Fruit fly (Drosophila melanogaster) whole organism, embryonic: ENCODE measurements around the gene Cyp4d1.

ENCODE experiments used
- Asciz ChIP-seq: fragments of 200-800 bp; sonication (Bioruptor generic); optimal IDR thresholded peaks from 2 replicates; lab custom pipeline; 2017; ENCODE audit warnings: missing biosample characterization, mild to moderate bottlenecking, missing genetic modification characterization, missing genetic modification reagents
- B-H2 ChIP-seq: fragments of 200-800 bp; sonication (Bioruptor generic); optimal IDR thresholded peaks from 2 replicates; lab custom pipeline; 2018; ENCODE audit warnings: missing biosample characterization, mild to moderate bottlenecking, missing genetic modification characterization
- Bteb2 ChIP-seq: fragments of 200-800 bp; sonication (Bioruptor generic); optimal IDR thresholded peaks from 2 replicates; lab custom pipeline; 2016; ENCODE audit warnings: missing biosample characterization, missing genetic modification characterization
- CG13123 ChIP-seq: fragments of 200-800 bp; sonication (Bioruptor generic); optimal IDR thresholded peaks from 2 replicates; lab custom pipeline; 2016; ENCODE audit warnings: missing biosample characterization, missing genetic modification characterization
- CG15073 ChIP-seq: fragments of 200-800 bp; sonication (Bioruptor generic); optimal IDR thresholded peaks from 2 replicates; lab custom pipeline; 2016; ENCODE audit warnings: missing biosample characterization, missing genetic modification characterization
- CG1529 ChIP-seq: fragments of 200-800 bp; sonication (Bioruptor generic); optimal IDR thresholded peaks from 3 replicates; lab custom pipeline; 2018; ENCODE audit warnings: missing biosample characterization, missing genetic modification characterization
- CG2116 ChIP-seq: fragments of 200-800 bp; sonication (Bioruptor generic); optimal IDR thresholded peaks from 3 replicates; lab custom pipeline; 2018; ENCODE audit warnings: missing biosample characterization, mild to moderate bottlenecking, missing genetic modification characterization
- CG2199 ChIP-seq: fragments of 200-800 bp; sonication (Bioruptor generic); IDR thresholded peaks from 3 replicates; pipeline ENCODE4 v1.3.6; 2022; ENCODE audit warnings: missing biosample characterization, missing genetic modification characterization
- CG32532 ChIP-seq: fragments of 200-800 bp; sonication (Bioruptor generic); IDR thresholded peaks from 2 replicates; pipeline ENCODE4 v1.3.6; 2022; ENCODE audit warnings: missing biosample characterization, missing genetic modification characterization
- CG3407 ChIP-seq: fragments of 200-800 bp; sonication (Bioruptor generic); optimal IDR thresholded peaks from 2 replicates; lab custom pipeline; 2018; ENCODE audit warnings: missing biosample characterization, mild to moderate bottlenecking, missing genetic modification characterization
- CG6175 ChIP-seq: fragments of 200-800 bp; sonication (Bioruptor generic); IDR thresholded peaks from 3 replicates; pipeline ENCODE4 v1.3.6; 2022; ENCODE audit warnings: missing biosample characterization, missing genetic modification characterization
- CG7357 ChIP-seq: fragments of 200-800 bp; sonication (Bioruptor generic); IDR thresholded peaks from 3 replicates; pipeline ENCODE4 v1.3.6; 2022; ENCODE audit warnings: missing biosample characterization, missing genetic modification characterization
- CG7372 ChIP-seq: fragments of 200-800 bp; sonication (Bioruptor generic); IDR thresholded peaks from 2 replicates; pipeline ENCODE4 v1.3.6; 2022; ENCODE audit warnings: missing biosample characterization, missing genetic modification characterization
- CG9727 ChIP-seq: fragments of 200-800 bp; sonication (Bioruptor generic); optimal IDR thresholded peaks from 3 replicates; lab custom pipeline; 2017; ENCODE audit warnings: missing biosample characterization, mild to moderate bottlenecking, missing genetic modification characterization
- Elba2 ChIP-seq: fragments of 200-800 bp; sonication (Bioruptor generic); optimal IDR thresholded peaks from 3 replicates; lab custom pipeline; 2016; ENCODE audit warnings: missing biosample characterization, missing genetic modification characterization
- Fer3 ChIP-seq: fragments of 200-800 bp; sonication (Bioruptor generic); optimal IDR thresholded peaks from 2 replicates; lab custom pipeline; 2018; ENCODE audit warnings: missing biosample characterization, mild to moderate bottlenecking, missing genetic modification characterization, moderate library complexity
- GATAe ChIP-seq: fragments of 200-800 bp; sonication (Bioruptor generic); conservative IDR thresholded peaks from 2 replicates; pipeline ENCODE4 v1.3.6; 2022; ENCODE audit warnings: missing biosample characterization, missing genetic modification characterization
- Hey ChIP-seq: fragments of 200-800 bp; sonication (Bioruptor generic); optimal IDR thresholded peaks from 3 replicates; lab custom pipeline; 2018; ENCODE audit warnings: missing biosample characterization, mild to moderate bottlenecking, missing genetic modification characterization
- Hr51 ChIP-seq, 2 experiments: fragments of 200-800 bp; sonication (Bioruptor generic); optimal IDR thresholded peaks; 2 replicates in 1 of 2; 3 replicates in 1 of 2; lab custom pipeline; 2016 to 2018; ENCODE audit warnings: missing biosample characterization in 2 of 2, missing genetic modification characterization in 2 of 2, mild to moderate bottlenecking in 1 of 2, moderate library complexity in 1 of 2
- Kr ChIP-seq: fragments of 200-800 bp; sonication (Bioruptor generic); optimal IDR thresholded peaks from 2 replicates; lab custom pipeline; 2017; ENCODE audit warnings: missing biosample characterization, mild to moderate bottlenecking, missing genetic modification characterization
- Med ChIP-seq: fragments of 200-800 bp; sonication (Bioruptor generic); peaks from one replicate; lab custom pipeline; 2016; ENCODE audit warnings: missing biosample characterization, missing genetic modification characterization, mild to moderate bottlenecking, inconsistent platforms, moderate library complexity
- Meics ChIP-seq: fragments of 200-800 bp; sonication (Bioruptor generic); optimal IDR thresholded peaks from 2 replicates; lab custom pipeline; 2017; ENCODE audit warnings: missing biosample characterization, mild to moderate bottlenecking, missing genetic modification characterization
- Rfx ChIP-seq: fragments of 200-800 bp; sonication (Bioruptor generic); IDR thresholded peaks from 2 replicates; pipeline ENCODE4 v1.3.6; 2022; ENCODE audit warnings: missing biosample characterization, missing genetic modification characterization
- Vsx1 ChIP-seq: fragments of 200-800 bp; sonication (Bioruptor generic); optimal IDR thresholded peaks from 2 replicates; lab custom pipeline; 2017; ENCODE audit warnings: missing biosample characterization, mild to moderate bottlenecking, missing genetic modification characterization, missing genetic modification reagents
- az2 ChIP-seq: fragments of 200-800 bp; sonication (Bioruptor generic); optimal IDR thresholded peaks from 3 replicates; lab custom pipeline; 2016; ENCODE audit warnings: missing biosample characterization, missing genetic modification characterization
- bbx ChIP-seq: fragments of 200-800 bp; sonication (Bioruptor generic); IDR thresholded peaks from 2 replicates; pipeline ENCODE4 v1.3.6; 2022; ENCODE audit warnings: missing biosample characterization, missing genetic modification characterization; ENCODE audit not compliant: partially characterized antibody
- cato ChIP-seq: fragments of 200-800 bp; sonication (Bioruptor generic); optimal IDR thresholded peaks from 2 replicates; lab custom pipeline; 2016; ENCODE audit warnings: missing biosample characterization, missing genetic modification characterization, borderline replicate concordance
- chif ChIP-seq, 2 experiments: fragments of 200-800 bp; sonication (Bioruptor generic); optimal IDR thresholded peaks; 3 replicates each; lab custom pipeline; 2016; ENCODE audit warnings: missing biosample characterization in 2 of 2, missing genetic modification characterization in 2 of 2
- cwo ChIP-seq: fragments of 200-800 bp; sonication (Bioruptor generic); optimal IDR thresholded peaks from 3 replicates; lab custom pipeline; 2017; ENCODE audit warnings: missing biosample characterization, missing genetic modification characterization, mild to moderate bottlenecking, moderate library complexity, missing genetic modification reagents
- ftz-f1 ChIP-seq: fragments of 200-800 bp; sonication (Bioruptor generic); optimal IDR thresholded peaks from 2 replicates; lab custom pipeline; 2016; ENCODE audit warnings: missing biosample characterization, missing genetic modification characterization
- ind ChIP-seq: fragments of 200-800 bp; sonication (Bioruptor generic); optimal IDR thresholded peaks from 3 replicates; lab custom pipeline; 2016; ENCODE audit warnings: missing biosample characterization, missing genetic modification characterization
- insv ChIP-seq, 2 experiments: fragments of 200-800 bp; sonication (Bioruptor generic); optimal IDR thresholded peaks; 3 replicates each; lab custom pipeline; 2016 to 2018; ENCODE audit warnings: missing biosample characterization in 2 of 2, missing genetic modification characterization in 2 of 2
- jigr1 ChIP-seq: fragments of 200-800 bp; sonication (Bioruptor generic); IDR thresholded peaks from 3 replicates; pipeline ENCODE4 v1.3.6; 2022; ENCODE audit warnings: missing biosample characterization, missing genetic modification characterization
- ken ChIP-seq: fragments of 200-800 bp; sonication (Bioruptor generic); IDR thresholded peaks from 3 replicates; pipeline ENCODE4 v1.3.6; 2022; ENCODE audit warnings: missing biosample characterization, missing genetic modification characterization
- kni ChIP-seq: fragments of 200-800 bp; sonication (Bioruptor generic); optimal IDR thresholded peaks from 3 replicates; lab custom pipeline; 2017; ENCODE audit warnings: mild to moderate bottlenecking, missing biosample characterization, missing genetic modification reagents, missing genetic modification characterization
- knrl ChIP-seq: fragments of 200-800 bp; sonication (Bioruptor generic); IDR thresholded peaks from 3 replicates; pipeline ENCODE4 v1.3.6; 2022; ENCODE audit warnings: missing biosample characterization, missing genetic modification characterization; ENCODE audit not compliant: partially characterized antibody
- lmd ChIP-seq: fragments of 200-800 bp; sonication (Bioruptor generic); IDR thresholded peaks from 2 replicates; pipeline ENCODE4 v1.3.6; 2022; ENCODE audit warnings: missing biosample characterization, missing genetic modification characterization
- odd ChIP-seq: fragments of 200-800 bp; sonication (Bioruptor generic); optimal IDR thresholded peaks from 2 replicates; lab custom pipeline; 2017; ENCODE audit warnings: missing biosample characterization, mild to moderate bottlenecking, missing genetic modification characterization
- pros ChIP-seq: fragments of 200-800 bp; sonication (Bioruptor generic); optimal IDR thresholded peaks from 3 replicates; lab custom pipeline; 2019; ENCODE audit warnings: missing biosample characterization, mild to moderate bottlenecking, missing genetic modification characterization, moderate library complexity
- sim ChIP-seq: fragments of 200-800 bp; sonication (Bioruptor generic); IDR thresholded peaks from 2 replicates; pipeline ENCODE4 v1.3.6; 2022; ENCODE audit warnings: missing biosample characterization, missing genetic modification characterization
- slp2 ChIP-seq: fragments of 200-800 bp; sonication (Bioruptor generic); optimal IDR thresholded peaks from 2 replicates; lab custom pipeline; 2016; ENCODE audit warnings: missing biosample characterization, missing genetic modification characterization
- sob ChIP-seq: fragments of 200-800 bp; sonication (Bioruptor generic); IDR thresholded peaks from 2 replicates; pipeline ENCODE4 v1.3.6; 2022; ENCODE audit warnings: missing biosample characterization, missing genetic modification characterization
- sr ChIP-seq: fragments of 200-800 bp; sonication (Bioruptor generic); IDR thresholded peaks from 3 replicates; pipeline ENCODE4 v1.3.6; 2022; ENCODE audit warnings: missing biosample characterization, missing genetic modification characterization
- stc ChIP-seq: fragments of 200-800 bp; sonication (Bioruptor generic); IDR thresholded peaks from 2 replicates; pipeline ENCODE4 v1.3.6; 2022; ENCODE audit warnings: missing biosample characterization, missing genetic modification characterization
- tna ChIP-seq: fragments of 200-800 bp; sonication (Bioruptor generic); IDR thresholded peaks from 2 replicates; pipeline ENCODE4 v1.3.6; 2022; ENCODE audit warnings: missing biosample characterization, missing genetic modification characterization; ENCODE audit not compliant: partially characterized antibody
- unc-4 ChIP-seq: fragments of 200-800 bp; sonication (Bioruptor generic); IDR thresholded peaks from 2 replicates; pipeline ENCODE4 v1.3.6; 2022; ENCODE audit warnings: missing biosample characterization, missing genetic modification characterization; ENCODE audit not compliant: partially characterized antibody
- zfh1 ChIP-seq: fragments of 200-800 bp; sonication (Bioruptor generic); IDR thresholded peaks from 3 replicates; pipeline ENCODE4 v1.3.6; 2022; ENCODE audit warnings: missing biosample characterization, missing genetic modification characterization

Cyp4d1 gene

DNA sequence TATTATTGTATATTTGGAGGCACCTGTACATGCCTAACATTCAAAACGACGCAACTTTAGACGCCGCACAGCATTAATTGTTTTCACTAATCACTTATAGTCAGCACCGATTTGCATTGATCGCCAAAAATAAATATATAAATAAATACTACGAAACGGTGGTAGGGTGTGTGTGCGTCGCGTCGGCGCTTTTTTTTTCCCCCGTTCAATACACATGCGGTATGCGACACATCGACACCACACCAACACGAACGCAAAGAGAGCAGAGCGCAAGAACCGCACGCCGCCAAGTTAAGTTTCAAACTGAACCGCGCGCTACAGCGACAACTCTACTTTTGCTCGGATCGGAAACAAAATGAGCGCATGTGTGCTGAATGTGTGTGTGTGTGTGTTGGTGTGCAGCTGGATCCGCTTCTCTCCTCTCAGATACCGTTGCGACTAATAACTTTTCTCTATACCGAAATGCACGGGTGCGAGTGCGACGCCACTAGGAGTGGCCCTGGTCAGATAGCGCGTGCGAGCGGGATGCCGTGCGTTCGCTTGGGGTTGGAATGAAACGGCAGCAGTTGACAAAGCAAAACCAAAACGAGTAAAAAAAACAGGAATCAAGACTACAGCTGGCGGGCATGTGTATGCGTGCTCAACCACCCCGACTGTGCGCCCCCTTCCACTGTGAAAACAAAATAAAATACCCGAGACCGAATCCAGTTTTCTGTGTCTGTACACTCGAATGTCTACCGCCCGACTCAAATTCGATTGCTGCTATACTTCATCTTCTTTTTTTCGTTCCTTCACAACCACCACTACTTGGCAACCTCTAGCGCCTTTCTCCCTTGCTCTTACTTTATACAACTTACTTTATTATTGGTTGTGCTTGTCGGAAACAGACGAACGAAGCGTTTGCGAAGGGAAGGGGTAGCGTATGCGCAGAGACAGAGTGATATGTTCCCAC is 38.7 kb downstream of the Cyp4d1 start, which contains the start of gene ph-d (continued):
- TF ChIP-seq bbx (GFP tag; lab: Robert Waterston, UW) (0 out of 2 replicates have a peak, but pooled peaks have one; percentile 22), GATAe (peak; percentile 57), CG32532 (GFP tag; lab: Robert Waterston, UW) (peak; percentile 33; the same call in 1 of the 2 replicates), Med (GFP tag; lab: Kevin White, UChicago) (peak; percentile 81), Bteb2 (no peak), cwo (peak; percentile 5), B-H2 (peak; percentile 27), Kr (GFP tag; lab: Kevin White, UChicago) (no peak), Elba2 (GFP tag; lab: Kevin White, UChicago) (no peak), CG2199 (peak; percentile 42; the same call in 1 of the 3 replicates), CG6175 (GFP tag; lab: Robert Waterston, UW) (peak; percentile 62; the same call in 2 of the 3 replicates), sr (GFP tag; lab: Robert Waterston, UW) (no peak), CG9727 (GFP tag; lab: Kevin White, UChicago) (peak; percentile 51), Vsx1 (no peak), CG1529 (GFP tag; lab: Kevin White, UChicago) (peak; percentile 45), lmd (GFP tag; lab: Robert Waterston, UW) (peak; percentile 46; the same call in 1 of the 2 replicates), stc (GFP tag; lab: Robert Waterston, UW) (0 out of 2 replicates have a peak, but pooled peaks have one; percentile 8), CG3407 (GFP tag; lab: Kevin White, UChicago) (peak; percentile 25), unc-4 (GFP tag; lab: Robert Waterston, UW) (peak; percentile 34; the same call in 1 of the 2 replicates), CG13123 (GFP tag; lab: Kevin White, UChicago) (peak; percentile 3), slp2 (GFP tag; lab: Kevin White, UChicago) (no peak), chif (GFP tag; optimal IDR thresholded peaks at IDR 0.05; lab: Kevin White, UChicago) (peak in 1 of 2 experiments; percentile 35), odd (GFP tag; lab: Kevin White, UChicago) (peak; percentile 1), insv (GFP tag; optimal IDR thresholded peaks at IDR 0.05; lab: Kevin White, UChicago) (peak in 1 of 2 experiments; percentile 17), ftz-f1 (peak; percentile 47), Asciz (GFP tag; lab: Kevin White, UChicago) (peak; percentile 44), Meics (peak; percentile 62), Fer3 (tag; lab: Kevin White, UChicago) (peak; percentile 31), cato (GFP tag; lab: Kevin White, UChicago) (no peak), pros (GFP tag; lab: Kevin White, UChicago) (peak; percentile 100), zfh1 (GFP tag; lab: Robert Waterston, UW) (no peak), CG7372 (GFP tag; lab: Robert Waterston, UW) (no peak), az2 (GFP tag; lab: Kevin White, UChicago) (peak; percentile 40), tna (no peak), jigr1 (no peak), CG2116 (GFP tag; lab: Kevin White, UChicago) (peak; percentile 47), kni (GFP tag; lab: Kevin White, UChicago) (peak; percentile 99), sim (GFP tag; lab: Robert Waterston, UW) (no peak), sob (GFP tag; lab: Robert Waterston, UW) (peak; percentile 34; the same call in 1 of the 2 replicates), Hr51 (GFP tag; optimal IDR thresholded peaks at IDR 0.05; lab: Kevin White, UChicago) (peak; percentile 43 to 53), ken (0 out of 3 replicates have a peak, but pooled peaks have one; percentile 7), CG15073 (no peak), knrl (0 out of 3 replicates have a peak, but pooled peaks have one; percentile 24), ind (GFP tag; lab: Kevin White, UChicago) (peak; percentile 46), CG7357 (GFP tag; lab: Robert Waterston, UW) (no peak), Hey (peak; percentile 43), Rfx (GFP tag; lab: Robert Waterston, UW) (peak; percentile 48)
